Worm (Caenorhabditis elegans) whole organism, early embryonic: ENCODE data around the gene str-165.

Source experiments
- B0310.2 ChIP-seq: sonication (generic microtip); optimal IDR thresholded peaks from 2 replicates; lab custom pipeline; 2016; ENCODE audit warnings: mild to moderate bottlenecking, missing genetic modification characterization, missing compliant biosample characterization
- ama-1 ChIP-seq: fragments of 150-350 bp; optimal IDR thresholded peaks from 2 replicates; lab custom pipeline; 2014
- hmg-4 ChIP-seq: fragments of 200-800 bp; sonication (Bioruptor generic); optimal IDR thresholded peaks from 2 replicates; lab custom pipeline; 2018; ENCODE audit warnings: mild to moderate bottlenecking, missing genetic modification characterization, missing compliant biosample characterization
- scrt-1 ChIP-seq: fragments of 200-800 bp; sonication (Bioruptor generic); IDR thresholded peaks from 2 replicates; pipeline ENCODE4 v1.3.6; 2022; ENCODE audit warnings: missing genetic modification characterization, missing compliant biosample characterization
- tbx-11 ChIP-seq: fragments of 200-800 bp; sonication (Bioruptor generic); IDR thresholded peaks from 2 replicates; pipeline ENCODE4 v1.3.6; 2022; ENCODE audit warnings: missing genetic modification characterization, missing compliant biosample characterization
- tra-4 ChIP-seq: sonication (generic microtip); optimal IDR thresholded peaks from 2 replicates; lab custom pipeline; 2017; ENCODE audit warnings: missing genetic modification characterization, missing compliant biosample characterization

- TF ChIP-seq tra-4 (tag; lab: Kevin White, UChicago), result no peak
- TF ChIP-seq ama-1 (lab: Kevin White, UChicago), result no peak
- no peak for TF ChIP-seq hmg-4 (GFP tag; lab: Kevin White, UChicago)
- no peak for TF ChIP-seq scrt-1 (GFP tag; lab: Robert Waterston, UW)
- no peak for TF ChIP-seq tbx-11
- no peak for TF ChIP-seq B0310.2 (tag; lab: Kevin White, UChicago)
These were observed 19.3 kb downstream of the str-165 start, which contains the start of gene hpx-2 for ce11 chrV:13850170-13850569.
